Worm (Caenorhabditis elegans) whole organism, L1 larva: ENCODE measurements around the gene R04E5.7.

Source experiments
- C04F5.9 ChIP-seq: sonication (generic microtip); optimal IDR thresholded peaks from 2 replicates; lab custom pipeline; 2016; ENCODE audit warnings: missing genetic modification characterization, missing compliant biosample characterization
- F16B12.6 ChIP-seq: fragments of 150-350 bp; optimal IDR thresholded peaks from 2 replicates; lab custom pipeline; 2014; ENCODE audit warnings: missing biosample characterization, missing genetic modification characterization
- alr-1 ChIP-seq: fragments of 200-800 bp; sonication (Bioruptor generic); optimal IDR thresholded peaks from 2 replicates; lab custom pipeline; 2018; ENCODE audit warnings: borderline replicate concordance, mild to moderate bottlenecking, missing genetic modification characterization, missing compliant biosample characterization
- ceh-82 ChIP-seq, 3 experiments: fragments of 150-350 bp in 1 of 3; sonication (generic microtip) in 2 of 3; optimal IDR thresholded peaks; 2 replicates each; lab custom pipeline; 2014 to 2017; ENCODE audit warnings: missing biosample characterization in 3 of 3, missing genetic modification characterization in 3 of 3
- ceh-88 ChIP-seq: fragments of 200-800 bp; sonication (Bioruptor generic); IDR thresholded peaks from 2 replicates; pipeline ENCODE4 v1.3.6; 2022; ENCODE audit warnings: missing genetic modification characterization, missing compliant biosample characterization
- dpl-1 ChIP-seq, 3 experiments: fragments of 150-350 bp in 2 of 3; sonication (generic microtip) in 1 of 3; optimal IDR thresholded peaks; 2 replicates each; lab custom pipeline; 2014 to 2017; ENCODE audit warnings: missing biosample characterization in 3 of 3, missing genetic modification characterization in 3 of 3, missing genetic modification reagents in 3 of 3
- dsc-1 ChIP-seq: sonication (generic microtip); optimal IDR thresholded peaks from 2 replicates; lab custom pipeline; 2016; ENCODE audit warnings: mild to moderate bottlenecking, missing genetic modification characterization, missing compliant biosample characterization
- efl-1 ChIP-seq, 4 experiments: fragments of 150-350 bp; optimal IDR thresholded peaks in 3 of 4; peaks in 1 of 4; 1 replicate in 1 of 4; 2 replicates in 3 of 4; lab custom pipeline; 2014; ENCODE audit warnings: missing biosample characterization in 2 of 4, missing genetic modification characterization in 2 of 4, missing genetic modification reagents in 2 of 4
- efl-3 ChIP-seq: fragments of 200-800 bp; sonication (Bioruptor generic); optimal IDR thresholded peaks from 2 replicates; lab custom pipeline; 2018; ENCODE audit warnings: mild to moderate bottlenecking, missing genetic modification characterization, missing compliant biosample characterization
- egl-27 ChIP-seq, 2 experiments: fragments of 150-350 bp in 1 of 2; sonication (generic microtip); optimal IDR thresholded peaks; 3 replicates each; lab custom pipeline; 2017 to 2018; ENCODE audit warnings: missing biosample characterization in 2 of 2, missing genetic modification characterization in 2 of 2, missing genetic modification reagents in 2 of 2
- elt-2 ChIP-seq: sonication (generic microtip); optimal IDR thresholded peaks from 2 replicates; lab custom pipeline; 2016; ENCODE audit warnings: missing genetic modification characterization, mild to moderate bottlenecking, inconsistent platforms, missing compliant biosample characterization, missing genetic modification reagents
- elt-3 ChIP-seq, 6 experiments: fragments of 150-350 bp in 1 of 6; sonication (generic microtip); optimal IDR thresholded peaks; 2 replicates each; lab custom pipeline; 2017 to 2018; ENCODE audit warnings: missing biosample characterization in 6 of 6, missing genetic modification characterization in 6 of 6, inconsistent platforms in 1 of 6
- ets-5 ChIP-seq: fragments of 200-800 bp; sonication (Bioruptor generic); IDR thresholded peaks from 2 replicates; pipeline ENCODE4 v1.3.6; 2022; ENCODE audit warnings: missing genetic modification characterization, missing compliant biosample characterization
- fkh-10 ChIP-seq: sonication (generic microtip); optimal IDR thresholded peaks from 2 replicates; lab custom pipeline; 2017; ENCODE audit warnings: missing biosample characterization, missing genetic modification reagents, missing genetic modification characterization
- fkh-4 ChIP-seq: sonication (generic microtip); optimal IDR thresholded peaks from 2 replicates; lab custom pipeline; 2016; ENCODE audit warnings: missing compliant biosample characterization, missing genetic modification characterization, borderline replicate concordance
- fkh-8 ChIP-seq: sonication (generic microtip); optimal IDR thresholded peaks from 2 replicates; lab custom pipeline; 2016; ENCODE audit warnings: mild to moderate bottlenecking, missing genetic modification characterization, missing compliant biosample characterization
- grh-1 ChIP-seq: fragments of 200-800 bp; sonication (Bioruptor generic); IDR thresholded peaks from 2 replicates; pipeline ENCODE4 v1.3.6; 2022; ENCODE audit warnings: missing genetic modification reagents, missing genetic modification characterization, missing compliant biosample characterization
- hlh-17 ChIP-seq: fragments of 200-800 bp; sonication (Bioruptor generic); optimal IDR thresholded peaks from 2 replicates; lab custom pipeline; 2018; ENCODE audit warnings: missing genetic modification characterization, mild to moderate bottlenecking, missing compliant biosample characterization, moderate library complexity, borderline replicate concordance
- hlh-4 ChIP-seq: sonication (generic microtip); optimal IDR thresholded peaks from 2 replicates; lab custom pipeline; 2016; ENCODE audit warnings: mild to moderate bottlenecking, missing genetic modification characterization, missing compliant biosample characterization
- irx-1 ChIP-seq: sonication (generic microtip); optimal IDR thresholded peaks from 2 replicates; lab custom pipeline; 2016; ENCODE audit warnings: missing genetic modification characterization, missing compliant biosample characterization
- isw-1 ChIP-seq: fragments of 200-800 bp; sonication (Bioruptor generic); IDR thresholded peaks from 2 replicates; pipeline ENCODE4 v1.3.6; 2022; ENCODE audit warnings: missing genetic modification characterization, missing compliant biosample characterization
- jun-1 ChIP-seq: fragments of 150-350 bp; optimal IDR thresholded peaks from 2 replicates; lab custom pipeline; 2014; ENCODE audit warnings: missing biosample characterization, missing genetic modification reagents, missing genetic modification characterization
- lin-13 ChIP-seq: fragments of 150-350 bp; optimal IDR thresholded peaks from 2 replicates; lab custom pipeline; 2014; ENCODE audit warnings: missing biosample characterization, missing genetic modification reagents, missing genetic modification characterization
- lin-39 ChIP-seq: fragments of 150-350 bp; optimal IDR thresholded peaks from 2 replicates; lab custom pipeline; 2014; ENCODE audit warnings: missing biosample characterization, missing genetic modification reagents, missing genetic modification characterization
- lsy-2 ChIP-seq, 2 experiments: fragments of 150-350 bp; optimal IDR thresholded peaks; 2 replicates each; lab custom pipeline; 2014; ENCODE audit warnings: missing biosample characterization in 2 of 2, missing genetic modification characterization in 2 of 2
- mab-9 ChIP-seq: fragments of 200-800 bp; sonication (Bioruptor generic); IDR thresholded peaks from 2 replicates; pipeline ENCODE4 v1.3.6; 2022; ENCODE audit warnings: missing genetic modification reagents, missing genetic modification characterization, missing compliant biosample characterization
- nhr-11 ChIP-seq: fragments of 150-350 bp; optimal IDR thresholded peaks from 2 replicates; lab custom pipeline; 2014; ENCODE audit warnings: missing biosample characterization, missing genetic modification characterization
- nhr-20 ChIP-seq: sonication (generic microtip); optimal IDR thresholded peaks from 2 replicates; lab custom pipeline; 2016; ENCODE audit warnings: mild to moderate bottlenecking, missing genetic modification characterization, missing compliant biosample characterization
- nhr-28 ChIP-seq: fragments of 150-350 bp; optimal IDR thresholded peaks from 2 replicates; lab custom pipeline; 2014; ENCODE audit warnings: missing biosample characterization, missing genetic modification characterization
- nhr-84 ChIP-seq: sonication (generic microtip); optimal IDR thresholded peaks from 2 replicates; lab custom pipeline; 2017; ENCODE audit warnings: missing biosample characterization, missing genetic modification characterization
- nhr-85 ChIP-seq: sonication (generic microtip); peaks from one replicate; lab custom pipeline; 2016; ENCODE audit warnings: missing genetic modification characterization, inconsistent platforms, missing compliant biosample characterization
- nhr-90 ChIP-seq: sonication (generic microtip); optimal IDR thresholded peaks from 2 replicates; lab custom pipeline; 2016; ENCODE audit warnings: mild to moderate bottlenecking, missing genetic modification characterization, missing compliant biosample characterization; ENCODE audit not compliant: poor library complexity
- pag-3 ChIP-seq: sonication (generic microtip); optimal IDR thresholded peaks from 2 replicates; lab custom pipeline; 2017; ENCODE audit warnings: missing genetic modification characterization, mild to moderate bottlenecking, missing compliant biosample characterization, antibody characterized with exemption, borderline replicate concordance; ENCODE audit not compliant: insufficient read depth
- pax-3 ChIP-seq: fragments of 200-800 bp; sonication (Bioruptor generic); optimal IDR thresholded peaks from 2 replicates; lab custom pipeline; 2018; ENCODE audit warnings: mild to moderate bottlenecking, missing genetic modification characterization, moderate library complexity, missing compliant biosample characterization
- pqm-1 ChIP-seq: sonication (generic microtip); optimal IDR thresholded peaks from 3 replicates; lab custom pipeline; 2017; ENCODE audit warnings: missing biosample characterization, missing genetic modification characterization
- sox-4 ChIP-seq: sonication (generic microtip); optimal IDR thresholded peaks from 2 replicates; lab custom pipeline; 2016; ENCODE audit warnings: missing genetic modification characterization, missing compliant biosample characterization
- sptf-1 ChIP-seq: fragments of 150-350 bp; optimal IDR thresholded peaks from 2 replicates; lab custom pipeline; 2014; ENCODE audit warnings: missing biosample characterization, missing genetic modification characterization
- sup-37 ChIP-seq: fragments of 200-800 bp; sonication (Bioruptor generic); optimal IDR thresholded peaks from 2 replicates; lab custom pipeline; 2018; ENCODE audit warnings: mild to moderate bottlenecking, missing genetic modification characterization, missing compliant biosample characterization
- tlp-1 ChIP-seq: fragments of 150-350 bp; optimal IDR thresholded peaks from 2 replicates; lab custom pipeline; 2014; ENCODE audit warnings: missing biosample characterization, missing genetic modification characterization
- unc-130 ChIP-seq: fragments of 150-350 bp; optimal IDR thresholded peaks from 2 replicates; lab custom pipeline; 2017; ENCODE audit warnings: missing biosample characterization, missing genetic modification characterization, inconsistent platforms
- unc-30 ChIP-seq: sonication (generic microtip); optimal IDR thresholded peaks from 2 replicates; lab custom pipeline; 2017; ENCODE audit warnings: missing biosample characterization, missing genetic modification characterization
- unc-62 ChIP-seq: fragments of 150-350 bp; optimal IDR thresholded peaks from 2 replicates; lab custom pipeline; 2014; ENCODE audit warnings: missing biosample characterization, missing genetic modification reagents, missing genetic modification characterization
- unc-86 ChIP-seq: sonication (generic microtip); optimal IDR thresholded peaks from 2 replicates; lab custom pipeline; 2016; ENCODE audit warnings: missing genetic modification characterization, missing compliant biosample characterization
- unc-98 ChIP-seq: fragments of 200-800 bp; sonication (Bioruptor generic); IDR thresholded peaks from 2 replicates; pipeline ENCODE4 v1.3.6; 2022; ENCODE audit warnings: missing genetic modification characterization, missing compliant biosample characterization
- vab-15 ChIP-seq: sonication (generic microtip); optimal IDR thresholded peaks from 2 replicates; lab custom pipeline; 2017; ENCODE audit warnings: missing genotype, mild to moderate bottlenecking, missing genetic modification characterization, missing compliant biosample characterization

Gene R04E5.7

DNA sequence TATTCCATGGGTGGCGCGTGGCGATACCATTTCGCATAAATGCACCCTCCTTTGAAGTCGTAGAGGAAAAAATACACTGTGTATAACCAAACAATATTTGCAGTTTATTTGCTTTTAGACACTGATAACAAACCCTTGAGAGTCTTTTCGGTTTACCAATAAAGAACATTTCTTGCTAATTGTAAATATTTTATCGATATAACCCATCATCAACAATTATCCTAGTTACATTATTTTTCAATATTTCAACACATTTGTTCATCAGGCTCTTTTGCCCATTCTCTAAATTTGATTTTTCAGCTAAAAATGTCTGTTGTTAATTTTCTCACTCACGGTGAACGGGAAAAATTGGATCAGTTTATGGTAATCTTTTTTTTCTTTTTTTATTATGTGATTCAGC lies 46.9 kb upstream of the R04E5.7 start, which contains the start of gene ubc-23:
ubc-23 (plus strand) TSS at position 301 of the 400 bp plus-strand sequence.
- TF ChIP-seq nhr-85 (tag; lab: Kevin White, UChicago) (no peak), irx-1 (tag; lab: Kevin White, UChicago) (no peak), sptf-1 (tag; lab: Kevin White, UChicago) (no peak)

DNA sequence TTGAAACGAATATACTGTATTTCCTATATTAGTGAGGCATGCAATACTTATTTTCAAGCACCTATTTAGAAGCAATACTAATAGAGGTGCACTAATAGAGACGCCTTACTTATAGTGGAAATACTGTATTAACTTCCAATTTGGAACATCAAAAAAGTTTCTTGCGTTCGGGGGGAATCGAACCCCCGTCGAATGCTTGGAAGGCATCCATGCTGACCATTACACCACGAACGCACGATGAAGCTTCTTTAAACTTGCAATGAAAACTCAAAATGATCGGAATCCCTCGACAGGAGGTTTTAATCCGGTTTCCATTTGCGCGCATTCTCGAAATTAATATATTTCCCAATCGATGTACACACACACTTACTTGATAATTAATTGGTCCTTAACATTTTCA lies 41.1 kb upstream of the R04E5.7 start:
- no peak for TF ChIP-seq sox-4 (tag; lab: Kevin White, UChicago)
- no peak for TF ChIP-seq unc-86
- TF ChIP-seq unc-98 (GFP tag; lab: Robert Waterston, UW), result no peak
- no peak for TF ChIP-seq pax-3 (tag; lab: Kevin White, UChicago)
- no peak for TF ChIP-seq efl-3 (GFP tag; lab: Kevin White, UChicago)
- no peak for TF ChIP-seq pqm-1
- TF ChIP-seq efl-1 (optimal IDR thresholded peaks at IDR 0.05; lab: Kevin White, UChicago), result no peak
- no peak for TF ChIP-seq efl-1 (GFP tag; optimal IDR thresholded peaks at IDR 0.05 in 1 of 2; lab: Kevin White, UChicago)
- TF ChIP-seq grh-1 (GFP tag; lab: Robert Waterston, UW), result no peak
- TF ChIP-seq pag-3 (tag; lab: Kevin White, UChicago), result no peak
- no peak for TF ChIP-seq dpl-1 (GFP tag; optimal IDR thresholded peaks at IDR 0.05; lab: Kevin White, UChicago)
- no peak for TF ChIP-seq mab-9 (GFP tag; lab: Robert Waterston, UW)
- no peak for TF ChIP-seq unc-62 (GFP tag; lab: Kevin White, UChicago)
- no peak for TF ChIP-seq lin-13 (GFP tag; lab: Kevin White, UChicago)
- TF ChIP-seq fkh-8, result no peak
- no peak for TF ChIP-seq nhr-84 (tag; lab: Kevin White, UChicago)
- TF ChIP-seq unc-130 (tag; lab: Kevin White, UChicago), result no peak
- TF ChIP-seq nhr-28 (tag; lab: Kevin White, UChicago), result no peak
- TF ChIP-seq fkh-4 (tag; lab: Kevin White, UChicago), result no peak
- no peak for TF ChIP-seq ets-5 (GFP tag; lab: Robert Waterston, UW)
- TF ChIP-seq hlh-4 (tag; lab: Kevin White, UChicago), result no peak

DNA sequence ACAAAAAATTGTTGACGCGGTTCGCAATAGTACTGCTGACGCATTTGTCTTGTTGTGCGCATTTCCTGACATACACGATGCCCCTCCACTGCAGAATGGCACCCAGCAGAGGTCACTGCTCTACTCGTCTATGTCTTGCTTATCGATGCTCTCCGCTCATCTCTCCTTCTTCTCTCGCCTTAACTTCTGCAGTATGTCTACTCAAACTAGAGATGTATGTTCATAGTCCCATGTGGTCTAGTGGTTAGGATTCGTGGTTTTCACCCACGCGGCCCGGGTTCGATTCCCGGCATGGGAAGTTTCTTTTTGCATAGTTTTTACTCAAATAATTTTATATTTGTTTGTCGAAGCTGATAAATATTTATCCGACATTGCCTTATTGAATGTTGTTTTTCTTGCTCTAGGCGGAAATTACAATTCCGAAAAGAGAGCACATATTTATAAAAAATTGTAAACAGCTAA lies 38.9 kb upstream of the R04E5.7 start, which contains the start of gene C28G1.2:
C28G1.2 (plus strand) TSS at position 130 of the 462 bp plus-strand sequence.
- peak; percentile 80 for TF ChIP-seq efl-3 (GFP tag; lab: Kevin White, UChicago)
- TF ChIP-seq nhr-90, result peak; percentile 95
- TF ChIP-seq nhr-85 (tag; lab: Kevin White, UChicago), result peak; percentile 96
- TF ChIP-seq nhr-20 (tag; lab: Kevin White, UChicago), result peak; percentile 95
- TF ChIP-seq elt-3 (tag; optimal IDR thresholded peaks at IDR 0.05; lab: Kevin White, UChicago), result peak in 2 of 6 experiments; percentile 34 to 81
- TF ChIP-seq pqm-1, result no peak
- peak; percentile 93 for TF ChIP-seq unc-86
- TF ChIP-seq alr-1 (tag; lab: Kevin White, UChicago), result no peak
- peak; percentile 93 for TF ChIP-seq fkh-8
- peak; percentile 96 for TF ChIP-seq dsc-1 (tag; lab: Kevin White, UChicago)
- TF ChIP-seq egl-27 (tag; optimal IDR thresholded peaks at IDR 0.05; lab: Kevin White, UChicago), result peak; percentile 62
- no peak for TF ChIP-seq sptf-1 (tag; lab: Kevin White, UChicago)
- TF ChIP-seq ceh-82 (tag; optimal IDR thresholded peaks at IDR 0.05; lab: Kevin White, UChicago), result peak; percentile 76 to 90 (median 82)
- TF ChIP-seq F16B12.6, result peak; percentile 47
- TF ChIP-seq lin-39 (tag; lab: Kevin White, UChicago), result peak; percentile 80
- peak; percentile 58 for TF ChIP-seq unc-130 (tag; lab: Kevin White, UChicago)
- TF ChIP-seq isw-1, result peak; percentile 83
- peak; percentile 73 for TF ChIP-seq pag-3 (tag; lab: Kevin White, UChicago)
- TF ChIP-seq ceh-88 (GFP tag; lab: Robert Waterston, UW), result peak; percentile 89
- TF ChIP-seq C04F5.9 (tag; lab: Kevin White, UChicago), result peak; percentile 69
- TF ChIP-seq jun-1 (tag; lab: Kevin White, UChicago), result peak; percentile 80
- peak; percentile 65; the same call in 1 of the 2 replicates for TF ChIP-seq unc-98 (GFP tag; lab: Robert Waterston, UW)
- no peak for TF ChIP-seq tlp-1 (tag; lab: Kevin White, UChicago)
- peak; percentile 7 for TF ChIP-seq vab-15 (tag; lab: Kevin White, UChicago)
- peak; percentile 92 for TF ChIP-seq sox-4 (tag; lab: Kevin White, UChicago)
- peak; percentile 60 for TF ChIP-seq nhr-11 (tag; lab: Kevin White, UChicago)
- peak; percentile 44 for TF ChIP-seq elt-2 (tag; lab: Kevin White, UChicago)
- TF ChIP-seq sup-37 (GFP tag; lab: Kevin White, UChicago), result peak; percentile 82
- TF ChIP-seq unc-30 (tag; lab: Kevin White, UChicago), result no peak
- peak; percentile 92 for TF ChIP-seq fkh-10
- peak; percentile 83 to 91 for TF ChIP-seq lsy-2 (tag; optimal IDR thresholded peaks at IDR 0.05; lab: Kevin White, UChicago)
- TF ChIP-seq hlh-17, result no peak
- TF ChIP-seq lin-13 (GFP tag; lab: Kevin White, UChicago), result peak; percentile 74
